Fruit fly (Drosophila melanogaster) whole organism: ENCODE measurements around the gene PolE1.
A peak's percentile ranks its signal among the peaks of the same experiment; 100 is the strongest.

Source experiments
- CG8478 ChIP-seq: fragments of >200 bp; optimal IDR thresholded peaks from 2 replicates; lab custom pipeline; 2018; ENCODE audit warnings: inconsistent platforms
- Dll ChIP-seq: fragments of >200 bp; optimal IDR thresholded peaks from 2 replicates; lab custom pipeline; 2017
- EcR ChIP-seq, 2 experiments: fragments of >200 bp; optimal IDR thresholded peaks; 2 replicates each; lab custom pipeline; 2017; ENCODE audit warnings: missing biosample characterization in 2 of 2, missing genetic modification characterization in 2 of 2, missing genetic modification reagents in 2 of 2
- pan ChIP-seq: fragments of >200 bp; optimal IDR thresholded peaks from 2 replicates; lab custom pipeline; 2017
- psq ChIP-seq: fragments of >200 bp; optimal IDR thresholded peaks from 2 replicates; lab custom pipeline; 2017
- usp ChIP-seq: fragments of >200 bp; optimal IDR thresholded peaks from 2 replicates; lab custom pipeline; 2017; ENCODE audit warnings: missing biosample characterization, missing genetic modification characterization, mixed read lengths

Gene PolE1

DNA sequence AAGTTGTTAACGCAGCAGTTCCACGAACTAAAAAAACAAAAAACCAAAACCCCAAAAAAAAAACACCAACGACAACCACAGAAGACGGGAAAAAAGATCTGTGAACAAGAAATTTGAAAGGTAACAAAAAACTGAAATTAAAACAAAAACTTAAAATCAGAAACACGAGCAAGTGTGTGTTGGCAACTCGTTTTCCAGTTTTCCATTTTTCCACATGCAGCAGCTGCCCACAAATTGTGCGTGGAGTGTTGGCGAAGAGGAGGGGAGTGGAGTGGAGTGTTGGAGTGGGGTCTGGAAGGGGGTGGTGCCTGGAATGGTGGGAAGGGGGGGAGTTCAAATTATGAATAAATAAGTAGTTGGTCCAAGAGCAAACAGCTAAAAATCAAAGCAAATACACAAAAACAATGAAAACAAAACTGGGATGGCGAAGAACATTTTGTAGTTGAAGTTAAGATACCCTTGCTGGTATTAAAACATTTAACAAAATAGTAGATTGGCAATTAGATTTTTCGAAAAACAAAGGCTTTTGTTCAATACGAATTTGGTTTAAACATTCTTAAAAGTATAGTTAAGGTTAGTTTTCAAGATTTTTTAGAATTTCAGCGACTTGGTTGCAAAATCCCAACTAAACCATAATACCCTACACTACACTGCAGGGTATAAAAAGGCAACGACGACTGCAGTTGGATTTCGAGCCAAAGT lies 14.4 kb upstream of the PolE1 start:
- TF ChIP-seq usp (GFP tag; lab: Kevin White, UChicago) (no peak), pan (lab: Kevin White, UChicago) (peak; percentile 23)

DNA sequence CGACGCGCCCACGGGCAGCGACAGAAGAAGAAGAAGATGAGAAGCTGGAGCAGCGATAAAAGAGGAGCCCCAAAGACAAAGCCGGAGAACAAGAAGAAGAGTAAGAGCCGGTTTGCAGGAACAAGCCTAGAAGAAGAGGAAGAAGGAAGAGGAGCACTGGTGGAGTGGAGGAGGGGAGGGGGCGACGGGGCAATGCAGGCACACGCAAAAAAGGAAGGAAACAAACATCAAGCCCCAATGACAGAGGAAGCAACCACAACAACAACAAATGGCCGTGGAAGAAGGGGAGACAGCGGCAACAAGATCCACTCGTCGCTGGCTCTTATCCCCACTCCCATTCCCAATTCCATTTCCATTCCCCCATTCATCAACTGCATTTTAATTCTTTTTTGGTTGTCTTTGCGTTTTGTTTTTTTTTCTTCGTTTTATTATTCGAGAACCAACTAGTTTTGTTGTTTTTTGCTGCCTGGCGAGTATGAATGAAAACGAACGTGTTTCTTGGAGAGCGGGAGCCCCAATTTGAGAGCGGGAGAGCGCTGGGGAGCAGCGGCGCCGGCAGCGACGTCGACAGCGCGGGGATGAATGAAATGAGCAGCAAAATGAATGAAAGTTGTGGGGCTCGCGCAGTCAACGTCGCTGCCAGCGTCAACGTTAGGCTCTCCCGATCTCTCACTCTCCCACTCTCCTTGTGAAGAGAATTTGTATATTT lies 13.7 kb upstream of the PolE1 start:
- TF ChIP-seq Dll (lab: Kevin White, UChicago) (peak; percentile 95), psq (no peak)

DNA sequence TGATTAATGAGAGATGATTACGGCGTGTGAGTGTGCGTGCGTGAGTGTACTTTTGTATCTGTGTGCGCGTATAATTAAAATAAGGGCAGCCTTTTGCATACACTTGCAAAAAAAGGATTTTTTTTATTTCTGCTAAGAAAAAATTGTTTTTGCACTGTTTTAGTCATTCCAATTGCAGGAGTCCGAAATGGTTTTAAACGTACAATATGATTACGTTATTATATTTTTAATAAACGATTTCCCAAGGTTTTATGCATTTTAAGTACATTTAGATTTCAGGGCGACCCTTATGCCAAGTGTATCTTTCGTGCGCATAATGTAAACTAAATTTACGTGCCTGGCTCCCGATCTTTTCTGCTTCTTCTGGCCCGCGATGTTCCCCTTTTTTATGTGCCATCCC lies 13.1 kb upstream of the PolE1 start:
- no peak for TF ChIP-seq pan (lab: Kevin White, UChicago)

DNA sequence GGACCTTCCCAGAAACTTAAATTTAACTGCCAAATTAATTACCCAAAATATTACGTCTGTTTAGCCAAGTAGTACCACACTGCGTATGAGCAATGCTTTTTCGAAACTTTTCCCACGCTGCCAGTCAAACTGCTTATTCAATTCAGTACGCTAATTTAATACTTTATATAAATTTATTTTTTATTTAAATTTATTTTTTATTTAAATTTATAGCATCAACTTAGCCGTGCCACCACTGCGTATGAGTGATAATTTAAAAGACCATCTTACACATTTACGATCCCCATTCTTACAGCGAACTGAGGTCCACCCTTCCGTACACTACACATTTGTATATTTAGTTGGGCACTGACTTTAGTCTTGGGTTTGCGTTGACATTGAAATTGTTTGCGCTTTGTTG lies 12.4 kb upstream of the PolE1 start:
- no peak for TF ChIP-seq CG8478 (lab: Kevin White, UChicago)
- no peak for TF ChIP-seq usp (GFP tag; lab: Kevin White, UChicago)
- TF ChIP-seq Dll (lab: Kevin White, UChicago), result no peak
- no peak for TF ChIP-seq psq
- no peak for TF ChIP-seq pan (lab: Kevin White, UChicago)
- TF ChIP-seq EcR (GFP tag; optimal IDR thresholded peaks at IDR 0.05; lab: Kevin White, UChicago), result no peak

DNA sequence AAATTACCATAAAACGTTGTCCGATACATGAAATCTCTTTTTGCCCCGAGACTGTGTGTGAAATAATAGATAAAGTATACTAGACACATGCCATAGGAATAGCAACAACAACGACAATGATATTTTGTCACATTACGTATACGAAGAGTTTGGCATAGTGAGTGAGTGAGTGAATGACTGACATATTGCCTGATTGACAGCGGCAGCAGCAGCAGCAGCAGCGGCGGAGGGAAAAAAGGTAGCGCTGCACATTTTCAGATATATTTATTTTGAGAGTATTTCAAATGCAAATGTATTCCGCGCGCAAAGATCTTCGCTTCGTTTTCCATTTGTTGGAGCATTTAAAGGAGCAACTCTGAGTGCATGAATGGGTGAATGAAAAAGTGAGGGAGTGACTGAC lies 11.4 kb upstream of the PolE1 start:
- no peak for TF ChIP-seq CG8478 (lab: Kevin White, UChicago)
- TF ChIP-seq pan (lab: Kevin White, UChicago), result no peak
- no peak for TF ChIP-seq Dll (lab: Kevin White, UChicago)
- TF ChIP-seq psq, result no peak
- no peak for TF ChIP-seq usp (GFP tag; lab: Kevin White, UChicago)
- TF ChIP-seq EcR (GFP tag; optimal IDR thresholded peaks at IDR 0.05; lab: Kevin White, UChicago), result no peak

DNA sequence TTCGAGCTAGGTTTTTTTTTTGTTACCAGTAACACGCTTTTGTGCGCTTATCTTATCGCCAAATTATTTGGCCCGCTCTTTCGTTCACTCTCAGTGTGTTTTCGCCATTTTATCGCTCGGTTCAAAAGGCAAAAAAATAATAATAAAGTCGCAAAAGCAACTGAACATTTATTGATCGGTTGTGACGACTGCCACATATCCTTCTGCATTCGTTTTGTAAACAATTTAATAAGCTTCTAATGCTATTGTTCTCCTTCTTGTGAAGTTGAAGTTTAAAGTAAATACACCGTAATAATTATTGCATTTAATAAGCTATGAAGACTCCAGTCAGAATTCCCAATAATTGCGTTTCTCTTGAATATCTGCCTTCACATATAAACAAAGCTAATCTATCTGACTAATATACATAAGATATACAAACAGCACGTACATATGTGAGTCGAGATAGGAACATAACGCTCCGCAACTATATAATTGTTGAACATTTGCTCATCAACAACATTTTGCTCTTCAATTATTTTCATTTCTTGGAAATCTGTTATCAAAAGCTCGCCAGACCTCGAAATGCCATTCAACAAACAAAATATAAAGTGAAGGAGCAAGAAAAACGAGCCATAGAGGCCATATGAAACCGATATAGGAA lies 10.6 kb upstream of the PolE1 start:
- TF ChIP-seq usp (GFP tag; lab: Kevin White, UChicago) (no peak), psq (no peak), Dll (lab: Kevin White, UChicago) (no peak), pan (lab: Kevin White, UChicago) (no peak), CG8478 (lab: Kevin White, UChicago) (no peak), EcR (GFP tag; optimal IDR thresholded peaks at IDR 0.05; lab: Kevin White, UChicago) (no peak)

DNA sequence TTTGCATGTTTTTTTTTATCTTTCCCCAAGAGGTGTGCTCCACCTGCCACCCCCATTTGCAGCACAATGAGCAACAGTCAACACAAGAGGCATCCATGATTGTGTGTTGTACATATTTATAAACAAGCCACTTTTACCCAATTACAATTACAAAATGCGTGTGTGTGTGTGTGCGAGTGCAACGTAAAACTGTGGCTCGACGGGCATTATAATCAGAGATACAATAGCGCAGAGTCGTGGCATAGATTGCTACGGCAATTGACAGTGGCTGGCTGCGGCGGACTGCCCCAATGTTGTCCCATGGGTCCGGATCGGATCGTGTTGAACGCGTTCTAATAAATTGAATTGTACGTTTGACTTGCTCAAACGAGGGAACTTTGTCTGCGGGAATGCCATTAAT lies 9.6 kb upstream of the PolE1 start:
- TF ChIP-seq usp (GFP tag; lab: Kevin White, UChicago) (no peak), Dll (lab: Kevin White, UChicago) (no peak), CG8478 (lab: Kevin White, UChicago) (no peak), pan (lab: Kevin White, UChicago) (no peak), psq (no peak), EcR (GFP tag; optimal IDR thresholded peaks at IDR 0.05; lab: Kevin White, UChicago) (no peak)

DNA sequence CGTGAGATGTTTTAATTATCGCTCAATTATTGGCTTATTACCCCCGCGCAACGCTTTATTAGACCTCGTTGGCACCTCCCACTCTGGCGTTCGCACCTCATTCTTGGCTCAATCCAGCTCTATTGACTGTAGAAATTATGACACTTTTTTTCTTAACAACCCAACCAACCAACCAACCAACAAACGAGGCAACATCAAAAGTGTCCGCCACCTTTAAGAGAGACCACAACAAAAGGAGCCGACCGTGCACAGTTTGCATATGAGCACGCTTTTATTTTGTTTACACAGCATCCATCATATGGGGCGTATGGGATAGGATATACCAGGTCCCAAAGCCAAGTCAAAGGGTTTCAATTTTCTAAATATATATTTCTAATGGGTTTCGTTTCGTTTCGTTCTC lies 7.3 kb upstream of the PolE1 start:
- no peak for TF ChIP-seq usp (GFP tag; lab: Kevin White, UChicago)
- TF ChIP-seq EcR (GFP tag; optimal IDR thresholded peaks at IDR 0.05; lab: Kevin White, UChicago), result no peak
- TF ChIP-seq psq, result no peak
- TF ChIP-seq Dll (lab: Kevin White, UChicago), result no peak
- TF ChIP-seq CG8478 (lab: Kevin White, UChicago), result no peak
- no peak for TF ChIP-seq pan (lab: Kevin White, UChicago)

DNA sequence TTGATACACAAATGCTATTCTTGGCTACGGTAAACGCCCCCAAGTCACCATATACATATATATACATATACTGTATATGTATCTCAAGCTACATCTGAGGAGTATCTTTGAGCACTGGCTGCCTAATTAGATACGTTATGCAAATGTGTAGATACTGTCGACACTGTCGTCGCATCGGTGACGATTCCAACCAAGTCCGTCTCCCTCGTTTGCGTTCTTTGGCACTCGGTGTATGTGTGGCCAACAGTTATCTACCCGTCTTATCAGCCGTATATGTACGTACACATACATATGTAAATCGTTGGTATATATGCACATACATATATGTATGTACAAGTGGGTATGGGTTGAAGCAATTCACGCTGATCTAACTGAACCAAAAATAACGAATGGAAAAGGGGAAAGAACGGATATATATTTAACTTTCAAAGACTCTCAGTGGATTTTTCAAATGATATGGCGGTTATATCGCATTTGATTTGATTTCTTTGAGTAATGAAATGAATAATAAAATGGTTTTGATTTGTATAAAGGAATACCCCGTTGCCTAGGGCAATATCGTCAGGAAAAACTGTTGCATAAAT lies 6.1 kb upstream of the PolE1 start:
- TF ChIP-seq EcR (GFP tag; optimal IDR thresholded peaks at IDR 0.05; lab: Kevin White, UChicago) (no peak), pan (lab: Kevin White, UChicago) (no peak), CG8478 (lab: Kevin White, UChicago) (no peak), psq (no peak), usp (GFP tag; lab: Kevin White, UChicago) (no peak), Dll (lab: Kevin White, UChicago) (no peak)

DNA sequence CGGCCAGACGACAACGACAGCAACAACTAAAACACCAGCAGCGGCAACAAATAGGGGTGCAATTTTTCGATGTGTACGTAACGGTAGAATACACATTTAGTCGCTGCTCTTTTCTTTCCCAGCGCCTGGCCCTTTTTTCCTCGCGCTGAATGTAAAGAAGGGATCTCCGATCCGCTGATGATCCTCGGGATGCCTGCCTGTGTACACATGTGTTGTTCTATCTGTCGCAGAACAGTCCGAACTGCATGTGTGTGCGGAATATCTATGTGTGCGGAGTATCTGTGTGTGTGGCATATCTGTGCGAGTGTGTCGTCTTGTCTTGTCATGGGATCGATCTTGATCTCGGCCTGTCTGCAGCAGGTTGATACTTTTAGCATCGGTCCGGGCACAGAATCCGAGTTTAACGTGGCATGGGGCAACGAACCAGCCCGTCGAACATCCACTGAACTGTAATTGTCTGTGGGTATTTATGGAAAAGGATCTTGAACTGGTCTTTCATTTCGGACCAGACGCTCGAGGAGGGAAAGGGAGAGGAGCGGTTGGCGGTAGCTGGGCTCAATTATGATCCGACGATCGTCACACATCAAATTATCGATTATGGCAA lies 4.1 kb upstream of the PolE1 start:
- TF ChIP-seq Dll (lab: Kevin White, UChicago) (no peak), CG8478 (lab: Kevin White, UChicago) (no peak), pan (lab: Kevin White, UChicago) (no peak), EcR (GFP tag; optimal IDR thresholded peaks at IDR 0.05; lab: Kevin White, UChicago) (no peak), psq (no peak), usp (GFP tag; lab: Kevin White, UChicago) (no peak)

DNA sequence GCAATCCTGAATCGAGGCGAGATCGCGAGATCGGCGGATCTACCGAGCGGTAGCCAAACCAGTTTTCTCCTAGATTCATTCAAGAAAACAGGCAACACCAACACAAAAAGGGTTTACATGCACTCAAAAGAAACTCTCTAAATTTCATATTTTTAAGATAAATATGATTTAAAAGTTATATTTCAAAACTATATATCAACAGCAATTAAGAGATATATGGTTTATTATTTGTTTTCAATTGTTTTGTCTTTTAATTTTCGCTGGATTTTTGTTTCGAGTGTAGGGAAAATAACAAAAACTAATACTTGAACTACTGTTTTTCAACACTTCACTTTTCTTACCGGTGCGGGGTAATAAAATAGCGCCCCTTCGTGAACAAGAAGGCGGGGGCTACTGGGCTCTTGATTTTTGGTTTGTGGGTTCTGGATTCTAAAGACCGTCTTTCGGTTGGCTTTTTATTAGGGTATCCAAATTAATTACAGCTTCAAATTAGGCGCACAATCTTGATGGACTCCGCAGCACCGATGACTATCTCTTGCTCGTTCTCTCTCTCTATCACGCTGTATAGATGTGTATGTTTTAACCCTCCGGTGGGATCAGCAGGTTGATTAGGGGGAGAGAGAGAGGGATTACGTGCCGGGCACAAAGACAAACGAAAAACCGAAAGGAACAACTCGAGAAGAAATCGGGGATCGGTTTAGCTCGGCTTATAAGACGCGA lies 2.7 kb upstream of the PolE1 start:
- TF ChIP-seq pan (lab: Kevin White, UChicago), result no peak
